Worm (Caenorhabditis elegans) whole organism, L4 larva: ENCODE results near the gene C38C6.3.

Source experiments
- D1046.2 ChIP-seq: fragments of 200-800 bp; sonication (Bioruptor generic); IDR thresholded peaks from 2 replicates; pipeline ENCODE4 v1.3.6; 2022; ENCODE audit warnings: missing genetic modification characterization, missing compliant biosample characterization
- F44E2.7 ChIP-seq: fragments of 200-800 bp; sonication (Bioruptor generic); IDR thresholded peaks from 2 replicates; pipeline ENCODE4 v2.1.2; 2022; ENCODE audit warnings: missing genetic modification characterization, missing compliant biosample characterization
- T26A8.4 ChIP-seq: fragments of 200-800 bp; sonication (Bioruptor generic); IDR thresholded peaks from 2 replicates; pipeline ENCODE4 v1.3.6; 2022; ENCODE audit warnings: missing genetic modification characterization, missing compliant biosample characterization
- Y48G9A.11 ChIP-seq: fragments of 200-800 bp; sonication (Bioruptor generic); IDR thresholded peaks from 2 replicates; pipeline ENCODE4 v1.3.6; 2022; ENCODE audit warnings: missing genetic modification reagents, missing genetic modification characterization, missing compliant biosample characterization
- Y75B8A.6 ChIP-seq: fragments of 200-800 bp; sonication (Bioruptor generic); IDR thresholded peaks from 2 replicates; pipeline ENCODE4 v1.3.6; 2022; ENCODE audit warnings: missing genetic modification reagents, missing genetic modification characterization, missing compliant biosample characterization
- aha-1 ChIP-seq: fragments of 150-350 bp; peaks from one replicate; lab custom pipeline; 2014; ENCODE audit warnings: missing biosample characterization, missing genetic modification characterization
- aly-2 ChIP-seq: sonication (generic microtip); optimal IDR thresholded peaks from 2 replicates; lab custom pipeline; 2018; ENCODE audit warnings: missing biosample characterization, missing genetic modification characterization
- ceh-20 ChIP-seq: fragments of 200-800 bp; sonication (Bioruptor generic); IDR thresholded peaks from 2 replicates; pipeline ENCODE4 v1.3.6; 2022; ENCODE audit warnings: missing genetic modification reagents, missing genetic modification characterization, missing compliant biosample characterization
- ceh-28 ChIP-seq: fragments of 150-350 bp; optimal IDR thresholded peaks from 2 replicates; lab custom pipeline; 2014; ENCODE audit warnings: missing biosample characterization, missing genetic modification reagents, missing genetic modification characterization
- ceh-32 ChIP-seq: sonication (generic microtip); optimal IDR thresholded peaks from 2 replicates; lab custom pipeline; 2016; ENCODE audit warnings: mild to moderate bottlenecking, missing genetic modification characterization, missing compliant biosample characterization; ENCODE audit not compliant: poor library complexity
- daf-12 ChIP-seq: fragments of 150-350 bp; optimal IDR thresholded peaks from 2 replicates; lab custom pipeline; 2014; ENCODE audit warnings: missing biosample characterization, missing genetic modification reagents, missing genetic modification characterization
- daf-16 ChIP-seq, 3 experiments: sonication (generic microtip); optimal IDR thresholded peaks; 2 replicates each; lab custom pipeline; 2016 to 2017; ENCODE audit warnings: missing genetic modification characterization in 3 of 3, missing genetic modification reagents in 3 of 3, mild to moderate bottlenecking in 2 of 3, missing compliant biosample characterization in 2 of 3, missing biosample characterization in 1 of 3, moderate library complexity in 1 of 3
- dmd-6 ChIP-seq: fragments of 200-800 bp; sonication (Bioruptor generic); IDR thresholded peaks from 2 replicates; pipeline ENCODE4 v1.3.6; 2022; ENCODE audit warnings: missing genetic modification reagents, missing genetic modification characterization, missing compliant biosample characterization
- duxl-1 ChIP-seq: sonication (generic microtip); optimal IDR thresholded peaks from 2 replicates; lab custom pipeline; 2016; ENCODE audit warnings: mild to moderate bottlenecking, missing genetic modification characterization, moderate library complexity, missing compliant biosample characterization; ENCODE audit not compliant: poor library complexity
- hif-1 ChIP-seq, 2 experiments: sonication (generic microtip); optimal IDR thresholded peaks; 2 replicates each; lab custom pipeline; 2016 to 2017; ENCODE audit warnings: missing compliant biosample characterization in 2 of 2, missing genetic modification characterization in 2 of 2, missing genetic modification reagents in 2 of 2, missing genotype in 2 of 2, mild to moderate bottlenecking in 1 of 2
- hlh-11 ChIP-seq: fragments of 200-800 bp; sonication (Bioruptor generic); optimal IDR thresholded peaks from 2 replicates; lab custom pipeline; 2018; ENCODE audit warnings: mild to moderate bottlenecking, missing genetic modification characterization, missing compliant biosample characterization
- hlh-30 ChIP-seq: sonication (generic microtip); optimal IDR thresholded peaks from 2 replicates; lab custom pipeline; 2017; ENCODE audit warnings: antibody characterized with exemption, mild to moderate bottlenecking, missing genetic modification characterization, missing compliant biosample characterization; ENCODE audit not compliant: insufficient read depth
- hmg-1.1 ChIP-seq: fragments of 200-800 bp; sonication (Bioruptor generic); IDR thresholded peaks from 2 replicates; pipeline ENCODE4 v1.3.6; 2022; ENCODE audit warnings: missing genetic modification reagents, missing genetic modification characterization, missing compliant biosample characterization
- jun-1 ChIP-seq: fragments of 150-350 bp; optimal IDR thresholded peaks from 2 replicates; lab custom pipeline; 2014; ENCODE audit warnings: missing biosample characterization, missing genetic modification reagents, missing genetic modification characterization
- lin-13 ChIP-seq: fragments of 150-350 bp; optimal IDR thresholded peaks from 2 replicates; lab custom pipeline; 2014; ENCODE audit warnings: missing biosample characterization, missing genetic modification reagents, missing genetic modification characterization
- lin-15B ChIP-seq: fragments of 150-350 bp; sonication (generic microtip); optimal IDR thresholded peaks from 3 replicates; lab custom pipeline; 2014; ENCODE audit warnings: missing biosample characterization, missing genetic modification characterization
- lin-38 ChIP-seq: fragments of 200-800 bp; sonication (Bioruptor generic); IDR thresholded peaks from 2 replicates; pipeline ENCODE4 v1.3.6; 2022; ENCODE audit warnings: missing genetic modification reagents, missing genetic modification characterization, missing compliant biosample characterization
- lir-3 ChIP-seq: sonication (generic microtip); optimal IDR thresholded peaks from 2 replicates; lab custom pipeline; 2016; ENCODE audit warnings: mild to moderate bottlenecking, missing genetic modification characterization, missing compliant biosample characterization
- lsy-2 ChIP-seq, 2 experiments: fragments of 150-350 bp in 1 of 2; sonication (generic microtip) in 1 of 2; optimal IDR thresholded peaks; 2 replicates each; lab custom pipeline; 2014 to 2017; ENCODE audit warnings: missing biosample characterization in 2 of 2, missing genetic modification characterization in 2 of 2
- mdl-1 ChIP-seq, 2 experiments: fragments of 150-350 bp in 1 of 2; sonication (generic microtip) in 1 of 2; optimal IDR thresholded peaks; 2 replicates each; lab custom pipeline; 2014 to 2017; ENCODE audit warnings: missing biosample characterization in 2 of 2, missing genetic modification characterization in 2 of 2
- mep-1 ChIP-seq: fragments of 150-350 bp; sonication (generic microtip); optimal IDR thresholded peaks from 3 replicates; lab custom pipeline; 2014; ENCODE audit warnings: missing biosample characterization, missing genetic modification characterization
- mes-2 ChIP-seq: sonication (generic microtip); optimal IDR thresholded peaks from 2 replicates; lab custom pipeline; 2016; ENCODE audit warnings: missing genotype, mild to moderate bottlenecking, missing genetic modification characterization, missing compliant biosample characterization; ENCODE audit not compliant: poor library complexity, severe bottlenecking
- mxl-3 ChIP-seq: fragments of 200-800 bp; sonication (Bioruptor generic); optimal IDR thresholded peaks from 2 replicates; lab custom pipeline; 2018; ENCODE audit warnings: mild to moderate bottlenecking, missing genetic modification characterization, missing compliant biosample characterization
- nhr-11 ChIP-seq: fragments of 150-350 bp; optimal IDR thresholded peaks from 2 replicates; lab custom pipeline; 2014; ENCODE audit warnings: missing biosample characterization, missing genetic modification characterization
- nhr-25 ChIP-seq: sonication (generic microtip); optimal IDR thresholded peaks from 2 replicates; lab custom pipeline; 2017; ENCODE audit warnings: missing genetic modification characterization, mild to moderate bottlenecking, missing compliant biosample characterization, antibody characterized with exemption, moderate library complexity, borderline replicate concordance; ENCODE audit not compliant: insufficient read depth
- nhr-28 ChIP-seq: fragments of 150-350 bp; optimal IDR thresholded peaks from 2 replicates; lab custom pipeline; 2014; ENCODE audit warnings: missing biosample characterization, missing genetic modification characterization
- nhr-6 ChIP-seq: fragments of 150-350 bp; optimal IDR thresholded peaks from 2 replicates; lab custom pipeline; 2014; ENCODE audit warnings: missing biosample characterization, missing genetic modification characterization
- pha-4 ChIP-seq, 2 experiments: fragments of 150-350 bp in 1 of 2; fragments of 200-800 bp in 1 of 2; sonication (Bioruptor generic) in 1 of 2; IDR thresholded peaks in 1 of 2; optimal IDR thresholded peaks in 1 of 2; 2 replicates each; pipeline versions ENCODE4 v1.3.6 to Lab custom; 2014 to 2022; ENCODE audit warnings: missing genetic modification characterization in 2 of 2, missing genetic modification reagents in 2 of 2, missing biosample characterization in 1 of 2, missing compliant biosample characterization in 1 of 2
- rbr-2 ChIP-seq: sonication (generic microtip); optimal IDR thresholded peaks from 2 replicates; lab custom pipeline; 2016; ENCODE audit warnings: missing genotype, missing genetic modification characterization, missing compliant biosample characterization
- saeg-2 ChIP-seq: fragments of 200-800 bp; sonication (Bioruptor generic); IDR thresholded peaks from 2 replicates; pipeline ENCODE4 v1.3.6; 2022; ENCODE audit warnings: missing genetic modification reagents, missing genetic modification characterization, missing compliant biosample characterization
- sdz-12 ChIP-seq: fragments of 200-800 bp; sonication (Bioruptor generic); optimal IDR thresholded peaks from 2 replicates; lab custom pipeline; 2018; ENCODE audit warnings: mild to moderate bottlenecking, missing genetic modification characterization, missing compliant biosample characterization
- set-16 ChIP-seq: fragments of 200-800 bp; sonication (Bioruptor generic); IDR thresholded peaks from 2 replicates; pipeline ENCODE4 v1.3.6; 2022; ENCODE audit warnings: missing genetic modification reagents, missing genetic modification characterization, missing compliant biosample characterization
- snpc-1.2 ChIP-seq: fragments of 200-800 bp; sonication (Bioruptor generic); IDR thresholded peaks from 2 replicates; pipeline ENCODE4 v1.3.6; 2022; ENCODE audit warnings: missing genetic modification reagents, missing genetic modification characterization, missing compliant biosample characterization
- spr-3 ChIP-seq: fragments of 200-800 bp; sonication (Bioruptor generic); optimal IDR thresholded peaks from 2 replicates; lab custom pipeline; 2018; ENCODE audit warnings: mild to moderate bottlenecking, missing genetic modification characterization, missing compliant biosample characterization
- tag-97 ChIP-seq: fragments of 200-800 bp; sonication (Bioruptor generic); IDR thresholded peaks from 2 replicates; pipeline ENCODE4 v1.3.6; 2022; ENCODE audit warnings: missing genetic modification characterization, missing compliant biosample characterization
- tra-1 ChIP-seq: fragments of 200-800 bp; sonication (Bioruptor generic); IDR thresholded peaks from 2 replicates; pipeline ENCODE4 v1.3.6; 2022; ENCODE audit warnings: missing genetic modification reagents, missing genetic modification characterization, missing compliant biosample characterization
- unc-62 ChIP-seq, 3 experiments: fragments of 150-350 bp in 1 of 3; sonication (generic microtip); optimal IDR thresholded peaks in 2 of 3; peaks in 1 of 3; 1 replicate in 1 of 3; 2 replicates in 2 of 3; lab custom pipeline; 2014 to 2017; ENCODE audit warnings: missing biosample characterization in 3 of 3, missing genetic modification characterization in 3 of 3, missing genetic modification reagents in 3 of 3, missing genotype in 1 of 3
- zfp-2 ChIP-seq: sonication (generic microtip); optimal IDR thresholded peaks from 2 replicates; lab custom pipeline; 2016; ENCODE audit warnings: mild to moderate bottlenecking, missing genetic modification characterization, missing compliant biosample characterization

C38C6.3 gene

DNA sequence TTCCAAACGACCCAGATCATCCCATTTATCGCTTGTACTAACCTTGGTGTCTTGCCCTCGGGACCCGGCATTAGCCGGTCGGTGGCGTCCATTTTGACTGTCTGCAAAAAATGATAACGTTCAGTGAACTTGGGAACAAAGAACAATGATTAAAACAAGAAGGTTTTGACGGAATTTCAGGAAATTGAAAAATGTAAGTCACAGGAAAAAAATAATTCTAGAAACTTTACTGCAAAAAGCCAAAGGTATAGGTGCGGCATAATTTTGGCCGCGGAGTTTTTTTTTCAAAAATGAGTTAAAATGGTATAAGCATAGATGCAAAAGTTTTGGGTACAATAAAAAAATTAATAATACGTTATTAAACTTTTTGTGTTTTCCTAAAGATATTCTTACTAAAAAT is 11.1 kb downstream of the C38C6.3 start, which contains the start of gene atgp-2:
TSS of gene atgp-2 (minus strand) at position 101 of the 400 bp plus-strand sequence.
- TF ChIP-seq lin-15B (tag; lab: Kevin White, UChicago) (no peak), dmd-6 (GFP tag; lab: Robert Waterston, UW) (no peak), T26A8.4 (no peak), lin-13 (GFP tag; lab: Kevin White, UChicago) (no peak), ceh-32 (tag; lab: Kevin White, UChicago) (no peak), lin-38 (no peak), Y48G9A.11 (no peak), daf-12 (no peak), set-16 (no peak), pha-4 (GFP tag; IDR thresholded peaks at IDR 0.05; lab: Robert Waterston, UW) (no peak), pha-4 (tag; optimal IDR thresholded peaks at IDR 0.05; lab: Kevin White, UChicago) (no peak), saeg-2 (GFP tag; lab: Robert Waterston, UW) (no peak)

- TF ChIP-seq aly-2 (no peak), saeg-2 (GFP tag; lab: Robert Waterston, UW) (no peak), ceh-28 (no peak), lir-3 (tag; lab: Kevin White, UChicago) (no peak), sdz-12 (no peak), D1046.2 (GFP tag; lab: Robert Waterston, UW) (no peak), nhr-6 (no peak), daf-16 (GFP tag; optimal IDR thresholded peaks at IDR 0.05; lab: Kevin White, UChicago) (no peak), daf-16 (tag; optimal IDR thresholded peaks at IDR 0.05; lab: Kevin White, UChicago) (no peak), jun-1 (tag; lab: Kevin White, UChicago) (no peak), hlh-30 (no peak), duxl-1 (tag; lab: Kevin White, UChicago) (no peak), F44E2.7 (GFP tag; lab: Robert Waterston, UW) (no peak), aha-1 (tag; lab: Kevin White, UChicago) (no peak), hif-1 (tag; optimal IDR thresholded peaks at IDR 0.05; lab: Kevin White, UChicago) (no peak), snpc-1.2 (no peak), ceh-32 (tag; lab: Kevin White, UChicago) (no peak), zfp-2 (no peak), lin-15B (tag; lab: Kevin White, UChicago) (no peak)
Observed at ce11 chrII:14644465-14644864, 11.5 kb downstream of the C38C6.3 start.

DNA sequence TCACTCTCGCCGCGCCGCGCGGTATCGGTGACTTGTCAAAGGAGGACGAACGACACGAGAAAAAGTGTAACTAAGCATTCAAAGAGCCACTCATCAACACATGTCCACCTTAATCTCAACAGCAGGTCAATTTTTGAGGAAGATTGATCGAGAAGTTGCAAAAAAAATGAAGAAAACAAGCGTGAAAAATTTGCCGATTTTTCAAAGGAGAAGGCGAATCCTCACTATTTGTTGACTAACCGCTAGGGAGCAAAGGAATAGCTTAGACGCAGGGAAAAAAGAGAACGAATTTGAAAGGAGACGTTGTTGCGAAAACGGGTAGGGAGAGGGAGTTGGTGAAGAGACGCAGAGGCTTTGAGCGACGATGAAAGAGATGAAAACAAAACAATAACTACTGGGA is 12.4 kb downstream of the C38C6.3 start:
- TF ChIP-seq ceh-20 (GFP tag; lab: Robert Waterston, UW) (peak; percentile 78), unc-62 (GFP tag; optimal IDR thresholded peaks at IDR 0.05 in 1 of 2; lab: Kevin White, UChicago) (peak in 1 of 2 experiments; percentile 75), unc-62 (tag; optimal IDR thresholded peaks at IDR 0.05; lab: Kevin White, UChicago) (no peak), rbr-2 (tag; lab: Kevin White, UChicago) (peak; percentile 50), hmg-1.1 (GFP tag; lab: Robert Waterston, UW) (peak; percentile 73), spr-3 (no peak), lsy-2 (tag; optimal IDR thresholded peaks at IDR 0.05; lab: Kevin White, UChicago) (peak in 1 of 2 experiments; percentile 52), hlh-30 (peak; percentile 8), mdl-1 (tag; optimal IDR thresholded peaks at IDR 0.05; lab: Kevin White, UChicago) (peak in 1 of 2 experiments; percentile 54), daf-16 (GFP tag; optimal IDR thresholded peaks at IDR 0.05; lab: Kevin White, UChicago) (peak in 1 of 2 experiments; percentile 91), daf-16 (tag; optimal IDR thresholded peaks at IDR 0.05; lab: Kevin White, UChicago) (no peak), tra-1 (GFP tag; lab: Robert Waterston, UW) (0 out of 2 replicates have a peak, but pooled peaks have one; percentile 25), nhr-11 (tag; lab: Kevin White, UChicago) (peak; percentile 59), nhr-25 (tag; lab: Kevin White, UChicago) (no peak), Y75B8A.6 (GFP tag; lab: Robert Waterston, UW) (no peak), aha-1 (tag; lab: Kevin White, UChicago) (peak; percentile 1), mep-1 (peak; percentile 24), tag-97 (no peak), nhr-28 (tag; lab: Kevin White, UChicago) (peak; percentile 8), mxl-3 (peak; percentile 36), mes-2 (peak; percentile 43), hlh-11 (tag; lab: Kevin White, UChicago) (peak; percentile 69)
